Fruit fly (Drosophila melanogaster): ENCODE results near the gene bnl.

The bnl gene

DNA sequence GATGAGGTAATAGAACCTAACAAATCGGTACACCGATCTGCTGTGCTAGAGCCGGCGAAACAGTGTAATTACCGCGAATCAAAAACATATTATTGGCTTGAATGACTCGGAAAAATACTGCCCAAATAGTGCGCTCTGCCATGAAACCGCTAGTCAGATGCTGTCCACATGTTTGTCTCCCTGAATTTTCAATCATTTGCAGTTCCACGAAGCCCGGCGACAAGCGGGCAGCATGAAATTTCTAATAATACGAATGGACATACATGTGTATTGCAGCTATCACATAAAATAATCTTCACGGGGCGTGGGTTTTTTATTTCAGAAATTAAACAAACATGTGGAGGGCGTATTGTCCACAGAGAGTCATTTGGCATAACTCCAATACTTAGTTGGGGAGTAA lies 22.3 kb upstream of the bnl start:
- TF ChIP-seq bab1 (GFP tag; optimal IDR thresholded peaks at IDR 0.05): no peak
- TF ChIP-seq ovo (GFP tag; optimal IDR thresholded peaks at IDR 0.05): no peak
- peak in 1 of 2 experiments; percentile 4 for TF ChIP-seq cnc (optimal IDR thresholded peaks at IDR 0.05)

DNA sequence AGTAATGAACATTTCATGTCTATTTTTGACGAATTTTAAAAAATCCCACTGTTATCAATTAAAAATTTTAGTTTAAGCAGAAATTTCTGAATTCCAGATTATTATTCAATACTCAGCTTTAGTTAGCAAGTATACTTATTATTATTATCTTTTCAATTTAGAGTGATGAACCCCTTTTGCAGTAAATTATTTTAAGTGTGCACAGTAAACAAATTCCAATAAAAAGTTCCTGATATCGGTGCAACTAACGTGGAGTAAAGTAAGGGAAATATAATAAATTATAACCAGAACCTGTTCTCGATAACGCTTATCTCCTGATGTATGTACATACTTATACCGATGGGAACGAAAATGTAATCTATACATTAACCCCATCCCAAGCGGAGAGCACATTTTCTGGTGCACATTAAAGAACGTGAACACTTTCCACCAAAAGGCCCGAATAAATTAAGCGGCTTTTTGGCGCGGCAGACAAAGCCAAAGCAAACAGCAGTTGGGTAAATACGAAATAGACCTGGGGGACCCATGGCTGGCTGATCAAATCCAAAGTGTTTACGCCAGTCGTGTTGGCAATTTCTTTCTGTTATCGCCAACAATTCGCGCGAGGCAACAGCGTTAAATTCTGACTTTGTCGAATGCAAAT lies 21.5 kb upstream of the bnl start:
- TF ChIP-seq CG1620 (GFP tag; optimal IDR thresholded peaks at IDR 0.05) (peak; percentile 47), Crg-1 (GFP tag; optimal IDR thresholded peaks at IDR 0.05) (peak; percentile 73), CG5204 (GFP tag; optimal IDR thresholded peaks at IDR 0.05) (no peak), tj (GFP tag; optimal IDR thresholded peaks at IDR 0.05) (peak; percentile 25), cic (GFP tag; optimal IDR thresholded peaks at IDR 0.05) (peak; percentile 92), toe (GFP tag; optimal IDR thresholded peaks at IDR 0.05) (peak; percentile 42), kay (GFP tag; ENCODE audit: borderline replicate concordance) (no peak), bab1 (GFP tag; optimal IDR thresholded peaks at IDR 0.05) (no peak), CG7101 (tag; optimal IDR thresholded peaks at IDR 0.05) (peak; percentile 25), cnc (optimal IDR thresholded peaks at IDR 0.05) (no peak), CG12768 (GFP tag; optimal IDR thresholded peaks at IDR 0.05) (peak; percentile 52), CG14711 (tag; optimal IDR thresholded peaks at IDR 0.05) (peak; percentile 10), CG11617 (GFP tag; optimal IDR thresholded peaks at IDR 0.05) (peak; percentile 39), ovo (GFP tag; optimal IDR thresholded peaks at IDR 0.05) (peak; percentile 28), Mnt (GFP tag; optimal IDR thresholded peaks at IDR 0.05) (peak; percentile 47), Hr96 (GFP tag; optimal IDR thresholded peaks at IDR 0.05) (peak; percentile 15), Clk (GFP tag; optimal IDR thresholded peaks at IDR 0.05) (no peak), pad (GFP tag; optimal IDR thresholded peaks at IDR 0.05) (peak; percentile 44), CG33017 (tag; optimal IDR thresholded peaks at IDR 0.05) (peak; percentile 62), CG7045 (GFP tag; optimal IDR thresholded peaks at IDR 0.05) (peak; percentile 48)

DNA sequence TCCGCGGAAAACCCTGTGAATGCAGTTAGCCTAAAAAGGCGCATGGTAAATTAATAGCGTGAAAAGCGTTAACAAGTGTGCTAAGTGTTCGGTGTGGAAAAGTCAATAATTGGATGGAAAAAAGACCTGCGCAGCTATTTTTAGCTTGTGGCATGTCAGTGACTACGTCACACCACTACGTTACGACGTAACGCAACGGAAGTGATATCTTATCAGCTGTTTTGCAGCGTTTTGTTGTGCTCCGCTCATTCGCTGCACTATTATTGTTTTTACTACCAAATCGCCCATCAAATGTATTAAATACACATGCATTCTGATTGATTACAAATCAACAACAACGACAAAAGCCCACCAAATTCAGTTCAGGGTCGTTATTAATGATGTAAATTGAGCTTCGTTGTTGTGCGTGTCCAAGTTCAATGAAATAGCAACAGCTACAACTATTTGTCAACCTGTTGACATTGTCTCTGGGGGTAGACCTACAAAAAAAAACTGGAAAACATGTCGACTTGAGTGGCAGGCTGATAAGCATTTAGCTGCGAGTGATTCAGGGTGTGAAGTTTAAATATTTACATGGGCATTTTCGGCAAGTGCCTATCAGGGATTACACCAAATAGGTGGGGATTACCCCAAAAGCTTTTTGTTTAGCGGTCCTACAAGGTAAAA lies 11.1 kb upstream of the bnl start:
- TF ChIP-seq bab1 (GFP tag; optimal IDR thresholded peaks at IDR 0.05) (no peak), cic (GFP tag; optimal IDR thresholded peaks at IDR 0.05) (peak; percentile 66), CG7101 (tag; optimal IDR thresholded peaks at IDR 0.05) (no peak), Crg-1 (GFP tag; optimal IDR thresholded peaks at IDR 0.05) (peak; percentile 17), CG7045 (GFP tag; optimal IDR thresholded peaks at IDR 0.05) (no peak), CG11617 (GFP tag; optimal IDR thresholded peaks at IDR 0.05) (no peak)

DNA sequence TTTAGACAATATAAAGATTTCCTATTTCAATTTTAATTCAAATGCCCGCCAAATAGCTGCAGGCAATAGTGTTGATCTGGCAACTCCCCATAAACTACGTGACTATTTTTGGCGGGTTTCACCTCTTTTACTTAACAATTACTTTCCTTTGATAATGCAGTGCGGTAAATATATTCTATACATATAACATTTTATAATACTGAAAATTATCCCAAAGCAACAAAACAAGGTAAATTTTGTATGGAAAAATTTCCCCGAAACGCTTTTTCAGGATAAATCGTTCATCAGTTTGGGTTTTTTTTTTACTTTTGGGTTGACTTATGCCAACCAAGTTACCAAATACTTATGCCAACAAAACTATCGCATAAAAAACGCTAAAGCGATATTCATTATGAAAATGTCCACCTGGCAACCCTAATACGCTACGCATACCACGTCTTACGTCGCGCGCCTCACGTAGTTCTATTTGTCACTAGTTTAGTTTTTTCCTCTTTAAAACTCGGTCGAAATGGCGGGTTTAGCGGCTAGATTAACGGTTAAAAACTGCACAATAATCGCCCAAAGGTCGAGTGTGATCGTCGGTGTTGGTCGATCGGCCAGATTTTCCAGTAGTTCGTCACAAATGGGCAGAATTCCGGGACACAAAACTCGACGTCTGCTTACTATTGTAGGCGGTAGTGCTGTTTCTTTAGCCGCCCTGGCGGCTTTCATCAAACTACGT lies 10.4 kb upstream of the bnl start, which contains the start of gene MICU3:
Gene MICU3, plus strand, starts transcription at position 442 of the 721 bp plus-strand sequence.
- TF ChIP-seq Hr96 (GFP tag; optimal IDR thresholded peaks at IDR 0.05) (peak; percentile 76), CG5204 (GFP tag; optimal IDR thresholded peaks at IDR 0.05) (peak; percentile 65), ovo (GFP tag; optimal IDR thresholded peaks at IDR 0.05) (peak; percentile 1), cic (GFP tag; optimal IDR thresholded peaks at IDR 0.05) (no peak), Crg-1 (GFP tag; optimal IDR thresholded peaks at IDR 0.05) (peak; percentile 38), CG7101 (tag; optimal IDR thresholded peaks at IDR 0.05) (peak; percentile 26), bab1 (GFP tag; optimal IDR thresholded peaks at IDR 0.05) (peak; percentile 21), kay (GFP tag; ENCODE audit: borderline replicate concordance) (no peak), CG1620 (GFP tag; optimal IDR thresholded peaks at IDR 0.05) (peak; percentile 68), CG11617 (GFP tag; optimal IDR thresholded peaks at IDR 0.05) (peak; percentile 47), Mnt (GFP tag; optimal IDR thresholded peaks at IDR 0.05) (peak; percentile 35), CG33017 (tag; optimal IDR thresholded peaks at IDR 0.05) (no peak), CG7045 (GFP tag; optimal IDR thresholded peaks at IDR 0.05) (peak; percentile 39), CG14711 (tag; optimal IDR thresholded peaks at IDR 0.05) (peak; percentile 87), tj (GFP tag; optimal IDR thresholded peaks at IDR 0.05) (no peak), toe (GFP tag; optimal IDR thresholded peaks at IDR 0.05) (peak; percentile 76), cnc (optimal IDR thresholded peaks at IDR 0.05) (no peak), pad (GFP tag; optimal IDR thresholded peaks at IDR 0.05) (peak; percentile 16), Clk (GFP tag; optimal IDR thresholded peaks at IDR 0.05) (peak; percentile 54), CG12768 (GFP tag; optimal IDR thresholded peaks at IDR 0.05) (peak; percentile 43)

DNA sequence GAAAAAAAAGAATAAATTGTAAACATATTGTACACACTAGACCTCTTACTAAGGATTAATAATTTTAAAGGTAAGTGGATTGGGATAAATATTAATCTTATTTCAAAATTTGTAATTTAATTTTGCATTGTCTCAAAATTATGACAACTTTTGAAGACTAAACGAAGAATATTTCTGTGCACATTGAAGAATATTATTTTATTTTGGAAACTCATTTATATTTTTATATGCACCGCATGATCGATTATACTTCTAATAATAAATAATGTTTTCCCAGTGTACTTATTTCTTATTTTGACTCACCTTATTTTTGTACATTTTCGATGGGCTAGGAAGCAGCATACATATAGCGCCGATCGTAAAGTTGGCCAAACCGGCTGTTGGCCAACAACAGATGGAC lies 7.3 kb upstream of the bnl start:
- TF ChIP-seq CG5204 (GFP tag; optimal IDR thresholded peaks at IDR 0.05) (no peak), CG1620 (GFP tag; optimal IDR thresholded peaks at IDR 0.05) (no peak), tj (GFP tag; optimal IDR thresholded peaks at IDR 0.05) (no peak), CG7045 (GFP tag; optimal IDR thresholded peaks at IDR 0.05) (no peak), pad (GFP tag; optimal IDR thresholded peaks at IDR 0.05) (no peak), Hr96 (GFP tag; optimal IDR thresholded peaks at IDR 0.05) (no peak), CG7101 (tag; optimal IDR thresholded peaks at IDR 0.05) (no peak), cic (GFP tag; optimal IDR thresholded peaks at IDR 0.05) (no peak), cnc (optimal IDR thresholded peaks at IDR 0.05) (no peak), CG33017 (tag; optimal IDR thresholded peaks at IDR 0.05) (no peak), kay (GFP tag; ENCODE audit: borderline replicate concordance) (no peak), Crg-1 (GFP tag; optimal IDR thresholded peaks at IDR 0.05) (no peak)

DNA sequence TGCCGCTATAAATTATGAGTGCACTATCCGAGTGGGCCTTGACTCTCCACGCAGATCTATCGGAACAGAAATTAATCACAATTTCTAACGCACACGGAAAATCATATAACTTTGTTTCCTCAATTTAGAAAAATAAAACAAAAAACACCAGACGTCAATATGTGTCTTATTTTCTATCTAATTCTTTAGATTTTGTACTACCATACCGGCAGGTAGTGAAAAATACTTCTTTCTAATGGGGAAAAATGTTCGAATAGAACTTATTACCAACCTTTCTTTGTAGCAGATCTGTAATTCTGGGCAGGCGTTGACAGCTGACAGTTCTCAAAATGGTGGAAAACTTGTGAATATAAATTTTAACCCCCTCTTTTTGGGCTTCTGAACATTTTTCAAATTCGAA lies 3.9 kb upstream of the bnl start, which contains the start of gene CG31459:
Gene CG31459, plus strand, starts transcription at position 301 of the 400 bp plus-strand sequence.
- no peak for TF ChIP-seq cnc (optimal IDR thresholded peaks at IDR 0.05)
- TF ChIP-seq CG7101 (tag; optimal IDR thresholded peaks at IDR 0.05): no peak
- no peak for TF ChIP-seq CG5204 (GFP tag; optimal IDR thresholded peaks at IDR 0.05)
- no peak for TF ChIP-seq kay (GFP tag; ENCODE audit: borderline replicate concordance)
- TF ChIP-seq tj (GFP tag; optimal IDR thresholded peaks at IDR 0.05): no peak
- no peak for TF ChIP-seq ovo (GFP tag; optimal IDR thresholded peaks at IDR 0.05)
- no peak for TF ChIP-seq Mnt (GFP tag; optimal IDR thresholded peaks at IDR 0.05)
- TF ChIP-seq CG12768 (GFP tag; optimal IDR thresholded peaks at IDR 0.05): no peak
- no peak for TF ChIP-seq CG33017 (tag; optimal IDR thresholded peaks at IDR 0.05)
- no peak for TF ChIP-seq Hr96 (GFP tag; optimal IDR thresholded peaks at IDR 0.05)
- TF ChIP-seq Clk (GFP tag; optimal IDR thresholded peaks at IDR 0.05): no peak
- TF ChIP-seq CG14711 (tag; optimal IDR thresholded peaks at IDR 0.05): no peak
- TF ChIP-seq CG1620 (GFP tag; optimal IDR thresholded peaks at IDR 0.05): no peak
- no peak for TF ChIP-seq pad (GFP tag; optimal IDR thresholded peaks at IDR 0.05)
- TF ChIP-seq bab1 (GFP tag; optimal IDR thresholded peaks at IDR 0.05): no peak
- TF ChIP-seq cic (GFP tag; optimal IDR thresholded peaks at IDR 0.05): no peak
- no peak for TF ChIP-seq toe (GFP tag; optimal IDR thresholded peaks at IDR 0.05)
- TF ChIP-seq Crg-1 (GFP tag; optimal IDR thresholded peaks at IDR 0.05): no peak

All from whole organism, adult.